Fruit fly (Drosophila melanogaster) whole organism, embryonic: ENCODE data around the gene mu2.
A peak's percentile ranks its signal among the peaks of the same experiment; 100 is the strongest.

ENCODE experiments used
- Abd-B ChIP-seq: fragments of 200-800 bp; sonication (Bioruptor generic); optimal IDR thresholded peaks from 2 replicates; lab custom pipeline; 2018; ENCODE audit warnings: missing biosample characterization, mild to moderate bottlenecking, missing genetic modification characterization, moderate library complexity
- Atf3 ChIP-seq: fragments of 200-800 bp; sonication (Bioruptor generic); optimal IDR thresholded peaks from 3 replicates; lab custom pipeline; 2016; ENCODE audit warnings: missing biosample characterization, missing genetic modification characterization
- CG1024 ChIP-seq: fragments of 200-800 bp; sonication (Bioruptor generic); IDR thresholded peaks from 2 replicates; pipeline ENCODE4 v1.3.6; 2022; ENCODE audit warnings: missing biosample characterization, missing genetic modification characterization
- CG10274 ChIP-seq: fragments of 200-800 bp; sonication (Bioruptor generic); optimal IDR thresholded peaks from 3 replicates; lab custom pipeline; 2017; ENCODE audit warnings: missing biosample characterization, mild to moderate bottlenecking, missing genetic modification characterization
- CG12299 ChIP-seq: fragments of 200-800 bp; sonication (Bioruptor generic); optimal IDR thresholded peaks from 2 replicates; lab custom pipeline; 2018; ENCODE audit warnings: missing biosample characterization, mild to moderate bottlenecking, missing genetic modification characterization
- CG13424 ChIP-seq: fragments of 200-800 bp; sonication (Bioruptor generic); optimal IDR thresholded peaks from 2 replicates; lab custom pipeline; 2019; ENCODE audit warnings: missing biosample characterization, mild to moderate bottlenecking, missing genetic modification characterization, moderate library complexity
- CG13894 ChIP-seq: fragments of 200-800 bp; sonication (Bioruptor generic); optimal IDR thresholded peaks from 3 replicates; lab custom pipeline; 2018; ENCODE audit warnings: missing biosample characterization, mild to moderate bottlenecking, missing genetic modification characterization, moderate library complexity
- CG15269 ChIP-seq: fragments of 200-800 bp; sonication (Bioruptor generic); optimal IDR thresholded peaks from 2 replicates; lab custom pipeline; 2018; ENCODE audit warnings: missing biosample characterization, mild to moderate bottlenecking, missing genetic modification characterization, moderate library complexity
- CG1647 ChIP-seq: fragments of 200-800 bp; sonication (Bioruptor generic); optimal IDR thresholded peaks from 3 replicates; lab custom pipeline; 2016; ENCODE audit warnings: missing biosample characterization, missing genetic modification characterization
- CG1792 ChIP-seq: fragments of 200-800 bp; sonication (Bioruptor generic); optimal IDR thresholded peaks from 2 replicates; lab custom pipeline; 2016; ENCODE audit warnings: missing biosample characterization, missing genetic modification characterization
- CG18262 ChIP-seq: fragments of 200-800 bp; optimal IDR thresholded peaks from 3 replicates; lab custom pipeline; 2019; ENCODE audit warnings: missing biosample characterization, mild to moderate bottlenecking, missing genetic modification characterization, moderate library complexity
- CG18599 ChIP-seq: fragments of 200-800 bp; sonication (Bioruptor generic); optimal IDR thresholded peaks from 3 replicates; lab custom pipeline; 2017; ENCODE audit warnings: missing biosample characterization, missing genetic modification characterization, mild to moderate bottlenecking, moderate library complexity, missing genetic modification reagents
- CG34376 ChIP-seq: fragments of 200-800 bp; sonication (Bioruptor generic); optimal IDR thresholded peaks from 2 replicates; lab custom pipeline; 2018; ENCODE audit warnings: missing biosample characterization, mild to moderate bottlenecking, missing genetic modification characterization
- CG4328 ChIP-seq: fragments of 200-800 bp; sonication (Bioruptor generic); optimal IDR thresholded peaks from 3 replicates; lab custom pipeline; 2017; ENCODE audit warnings: missing biosample characterization, missing genetic modification reagents, missing genetic modification characterization
- CG4707 ChIP-seq: fragments of 200-800 bp; sonication (Bioruptor generic); optimal IDR thresholded peaks from 2 replicates; lab custom pipeline; 2018; ENCODE audit warnings: missing biosample characterization, mild to moderate bottlenecking, missing genetic modification characterization, moderate library complexity
- CG6272 ChIP-seq: fragments of 200-800 bp; sonication (Bioruptor generic); IDR thresholded peaks from 2 replicates; pipeline ENCODE4 v1.3.6; 2022; ENCODE audit warnings: missing biosample characterization, missing genetic modification characterization
- CG7556 ChIP-seq: fragments of 200-800 bp; sonication (Bioruptor generic); optimal IDR thresholded peaks from 2 replicates; lab custom pipeline; 2017; ENCODE audit warnings: missing biosample characterization, mild to moderate bottlenecking, missing genetic modification characterization
- CG7745 ChIP-seq: fragments of 200-800 bp; sonication (Bioruptor generic); optimal IDR thresholded peaks from 2 replicates; lab custom pipeline; 2018; ENCODE audit warnings: missing biosample characterization, mild to moderate bottlenecking, missing genetic modification characterization, moderate library complexity
- CG7963 ChIP-seq: fragments of 200-800 bp; sonication (Bioruptor generic); IDR thresholded peaks from 3 replicates; pipeline ENCODE4 v1.3.6; 2022; ENCODE audit warnings: missing biosample characterization, missing genetic modification characterization; ENCODE audit not compliant: partially characterized antibody
- CG8281 ChIP-seq: fragments of 200-800 bp; sonication (Bioruptor generic); optimal IDR thresholded peaks from 2 replicates; lab custom pipeline; 2018; ENCODE audit warnings: missing biosample characterization, mild to moderate bottlenecking, missing genetic modification characterization, moderate library complexity
- CG8359 ChIP-seq: fragments of 200-800 bp; sonication (Bioruptor generic); optimal IDR thresholded peaks from 2 replicates; lab custom pipeline; 2017; ENCODE audit warnings: missing biosample characterization, mild to moderate bottlenecking, missing genetic modification characterization, borderline replicate concordance
- CG9215 ChIP-seq: fragments of 200-800 bp; sonication (Bioruptor generic); IDR thresholded peaks from 2 replicates; pipeline ENCODE4 v1.3.6; 2022; ENCODE audit warnings: missing biosample characterization, missing genetic modification characterization
- CG9817 ChIP-seq: fragments of 200-800 bp; sonication (Bioruptor generic); optimal IDR thresholded peaks from 2 replicates; lab custom pipeline; 2018; ENCODE audit warnings: missing biosample characterization, mild to moderate bottlenecking, missing genetic modification characterization, moderate library complexity
- Dbx ChIP-seq: fragments of 200-800 bp; sonication (Bioruptor generic); IDR thresholded peaks from 3 replicates; pipeline ENCODE4 v1.3.6; 2022; ENCODE audit warnings: missing biosample characterization, missing genetic modification characterization
- Dll ChIP-seq: fragments of 200-800 bp; sonication (Bioruptor generic); IDR thresholded peaks from 4 replicates; pipeline ENCODE4 v1.3.6; 2022; ENCODE audit warnings: missing biosample characterization, missing genetic modification characterization; ENCODE audit not compliant: partially characterized antibody
- GATAe ChIP-seq: fragments of 200-800 bp; sonication (Bioruptor generic); conservative IDR thresholded peaks from 2 replicates; pipeline ENCODE4 v1.3.6; 2022; ENCODE audit warnings: missing biosample characterization, missing genetic modification characterization
- HHEX ChIP-seq: fragments of 200-800 bp; sonication (Bioruptor generic); optimal IDR thresholded peaks from 3 replicates; lab custom pipeline; 2017; ENCODE audit warnings: missing biosample characterization, mild to moderate bottlenecking, missing genetic modification characterization, missing genetic modification reagents
- HLH54F ChIP-seq: fragments of 200-800 bp; sonication (Bioruptor generic); optimal IDR thresholded peaks from 3 replicates; lab custom pipeline; 2016; ENCODE audit warnings: missing biosample characterization, missing genetic modification characterization
- HLHmδ ChIP-seq: fragments of 200-800 bp; sonication (Bioruptor generic); optimal IDR thresholded peaks from 2 replicates; lab custom pipeline; 2018; ENCODE audit warnings: missing biosample characterization, mild to moderate bottlenecking, missing genetic modification characterization, moderate library complexity
- MTF-1 ChIP-seq: fragments of 200-800 bp; sonication (Bioruptor generic); optimal IDR thresholded peaks from 2 replicates; lab custom pipeline; 2018; ENCODE audit warnings: missing biosample characterization, mild to moderate bottlenecking, missing genetic modification characterization, borderline replicate concordance
- Med ChIP-seq: fragments of 200-800 bp; sonication (Bioruptor generic); peaks from one replicate; lab custom pipeline; 2016; ENCODE audit warnings: missing biosample characterization, missing genetic modification characterization, mild to moderate bottlenecking, inconsistent platforms, moderate library complexity
- Opbp ChIP-seq: fragments of 200-800 bp; sonication (Bioruptor generic); IDR thresholded peaks from 3 replicates; pipeline ENCODE4 v1.3.6; 2022; ENCODE audit warnings: missing biosample characterization, missing genetic modification characterization; ENCODE audit not compliant: partially characterized antibody
- PHDP ChIP-seq: fragments of 200-800 bp; sonication (Bioruptor generic); optimal IDR thresholded peaks from 3 replicates; lab custom pipeline; 2018; ENCODE audit warnings: missing biosample characterization, mild to moderate bottlenecking, missing genetic modification characterization, moderate library complexity
- Spps ChIP-seq: fragments of 200-800 bp; sonication (Bioruptor generic); optimal IDR thresholded peaks from 2 replicates; lab custom pipeline; 2018; ENCODE audit warnings: missing biosample characterization, mild to moderate bottlenecking, missing genetic modification characterization
- cg ChIP-seq: fragments of 200-800 bp; sonication (Bioruptor generic); optimal IDR thresholded peaks from 3 replicates; lab custom pipeline; 2019; ENCODE audit warnings: missing biosample characterization, mild to moderate bottlenecking, missing genetic modification characterization, moderate library complexity
- dm ChIP-seq: fragments of 200-800 bp; sonication (Bioruptor generic); optimal IDR thresholded peaks from 3 replicates; lab custom pipeline; 2016; ENCODE audit warnings: missing biosample characterization, missing genetic modification characterization
- gt ChIP-seq: fragments of 200-800 bp; sonication (Bioruptor generic); IDR thresholded peaks from 2 replicates; pipeline ENCODE4 v1.3.6; 2022; ENCODE audit warnings: missing biosample characterization, missing genetic modification characterization
- jing ChIP-seq: fragments of 200-800 bp; sonication (Bioruptor generic); optimal IDR thresholded peaks from 2 replicates; lab custom pipeline; 2018; ENCODE audit warnings: missing biosample characterization, mild to moderate bottlenecking, missing genetic modification characterization
- lab ChIP-seq: fragments of 200-800 bp; sonication (Bioruptor generic); optimal IDR thresholded peaks from 3 replicates; lab custom pipeline; 2017; ENCODE audit warnings: missing biosample characterization, missing genetic modification characterization, mild to moderate bottlenecking, moderate library complexity, missing genetic modification reagents
- lov ChIP-seq, 2 experiments: fragments of 200-800 bp in 1 of 2; fragments of >200 bp in 1 of 2; sonication (Bioruptor generic) in 1 of 2; IDR thresholded peaks in 1 of 2; optimal IDR thresholded peaks in 1 of 2; 2 replicates in 1 of 2; 3 replicates in 1 of 2; pipeline versions ENCODE4 v1.3.6 to Lab custom; 2017 to 2022; ENCODE audit warnings: missing biosample characterization in 1 of 2, missing genetic modification characterization in 1 of 2
- mirr ChIP-seq: fragments of 200-800 bp; sonication (Bioruptor generic); optimal IDR thresholded peaks from 3 replicates; lab custom pipeline; 2018; ENCODE audit warnings: missing biosample characterization, mild to moderate bottlenecking, missing genetic modification characterization
- nau ChIP-seq: fragments of 200-800 bp; sonication (Bioruptor generic); optimal IDR thresholded peaks from 3 replicates; lab custom pipeline; 2017; ENCODE audit warnings: missing biosample characterization, mild to moderate bottlenecking, missing genetic modification characterization, missing genetic modification reagents
- odd ChIP-seq: fragments of 200-800 bp; sonication (Bioruptor generic); optimal IDR thresholded peaks from 2 replicates; lab custom pipeline; 2017; ENCODE audit warnings: missing biosample characterization, mild to moderate bottlenecking, missing genetic modification characterization
- otp ChIP-seq: fragments of 200-800 bp; sonication (Bioruptor generic); IDR thresholded peaks from 3 replicates; pipeline ENCODE4, ENCODE4 v1.3.6; 2022; ENCODE audit warnings: missing biosample characterization, missing genetic modification characterization
- salm ChIP-seq: fragments of 200-800 bp; sonication (Bioruptor generic); optimal IDR thresholded peaks from 2 replicates; lab custom pipeline; 2018; ENCODE audit warnings: missing biosample characterization, mild to moderate bottlenecking, missing genetic modification characterization
- sens-2 ChIP-seq: fragments of 200-800 bp; sonication (Bioruptor generic); IDR thresholded peaks from 2 replicates; pipeline ENCODE4 v1.3.6; 2022; ENCODE audit warnings: missing biosample characterization, missing genetic modification characterization
- sug ChIP-seq: fragments of 200-800 bp; optimal IDR thresholded peaks from 2 replicates; lab custom pipeline; 2019; ENCODE audit warnings: missing biosample characterization, mild to moderate bottlenecking, missing genetic modification characterization, moderate library complexity
- vfl ChIP-seq: fragments of 200-800 bp; sonication (Bioruptor generic); optimal IDR thresholded peaks from 2 replicates; lab custom pipeline; 2016; ENCODE audit warnings: missing biosample characterization, missing genetic modification characterization
- wdn ChIP-seq: fragments of 200-800 bp; sonication (Bioruptor generic); IDR thresholded peaks from 2 replicates; pipeline ENCODE4 v1.3.6; 2022; ENCODE audit warnings: missing biosample characterization, missing genetic modification characterization

mu2 gene

dm6 chr3L:1968805-1969378 lies 21.6 kb upstream of the mu2 start (continued):
- TF ChIP-seq Atf3 (GFP tag; lab: Kevin White, UChicago) (no peak), PHDP (tag; lab: Kevin White, UChicago) (no peak), CG4707 (no peak), HHEX (GFP tag; lab: Kevin White, UChicago) (peak; percentile 6), MTF-1 (GFP tag; lab: Kevin White, UChicago) (no peak), lov (optimal IDR thresholded peaks at IDR 0.05; lab: Kevin White, UChicago) (no peak), lov (GFP tag; IDR thresholded peaks at IDR 0.05; lab: Robert Waterston, UW) (no peak), CG6272 (no peak), CG8359 (no peak), CG9817 (tag; lab: Kevin White, UChicago) (no peak), CG13894 (tag; lab: Kevin White, UChicago) (no peak), CG9215 (GFP tag; lab: Robert Waterston, UW) (no peak), salm (tag; lab: Kevin White, UChicago) (no peak), HLH54F (GFP tag; lab: Kevin White, UChicago) (no peak), cg (GFP tag; lab: Kevin White, UChicago) (no peak), CG34376 (GFP tag; lab: Kevin White, UChicago) (peak; percentile 27), CG1792 (GFP tag; lab: Kevin White, UChicago) (no peak), CG8281 (tag; lab: Kevin White, UChicago) (no peak), sens-2 (no peak), CG15269 (no peak), CG7556 (GFP tag; lab: Kevin White, UChicago) (no peak), Dbx (GFP tag; lab: Robert Waterston, UW) (no peak), CG7745 (tag; lab: Kevin White, UChicago) (no peak), HLHmδ (GFP tag; lab: Kevin White, UChicago) (no peak), lab (GFP tag; lab: Kevin White, UChicago) (peak; percentile 8), CG10274 (GFP tag; lab: Kevin White, UChicago) (no peak), Dll (GFP tag; lab: Robert Waterston, UW) (no peak), CG13424 (tag; lab: Kevin White, UChicago) (no peak), wdn (no peak), gt (GFP tag; lab: Robert Waterston, UW) (no peak), Spps (tag; lab: Kevin White, UChicago) (no peak), CG1024 (GFP tag; lab: Robert Waterston, UW) (no peak), Opbp (GFP tag; lab: Robert Waterston, UW) (no peak), Med (peak; percentile 4), CG7963 (GFP tag; lab: Robert Waterston, UW) (no peak), vfl (GFP tag; lab: Kevin White, UChicago) (no peak), mirr (GFP tag; lab: Kevin White, UChicago) (peak; percentile 79), CG18599 (GFP tag; lab: Kevin White, UChicago) (no peak), dm (GFP tag; lab: Kevin White, UChicago) (no peak), otp (GFP tag; lab: Robert Waterston, UW) (no peak), CG18262 (no peak), sug (peak; percentile 30), CG4328 (GFP tag; lab: Kevin White, UChicago) (no peak), CG1647 (GFP tag; lab: Kevin White, UChicago) (no peak), GATAe (GFP tag; lab: Robert Waterston, UW) (0 out of 2 replicates have a peak, but pooled peaks have one; percentile 19), jing (GFP tag; lab: Kevin White, UChicago) (no peak), odd (GFP tag; lab: Kevin White, UChicago) (no peak), CG12299 (tag; lab: Kevin White, UChicago) (no peak), Abd-B (GFP tag; lab: Kevin White, UChicago) (no peak), nau (GFP tag; lab: Kevin White, UChicago) (no peak)
